Worm (Caenorhabditis elegans) whole organism, L3 larva: ENCODE data around the gene T19D7.5.

Experiments
- ama-1 ChIP-seq: fragments of 150-350 bp; optimal IDR thresholded peaks from 2 replicates; lab custom pipeline; 2018
- ceh-9 ChIP-seq: sonication (generic microtip); optimal IDR thresholded peaks from 2 replicates; lab custom pipeline; 2018; ENCODE audit warnings: missing biosample characterization, missing genetic modification characterization
- nhr-23 ChIP-seq: fragments of 150-350 bp; optimal IDR thresholded peaks from 2 replicates; lab custom pipeline; 2014; ENCODE audit warnings: missing biosample characterization, missing genetic modification reagents, missing genetic modification characterization
- pqm-1 ChIP-seq: fragments of 150-350 bp; optimal IDR thresholded peaks from 2 replicates; lab custom pipeline; 2017; ENCODE audit warnings: missing biosample characterization, missing genetic modification characterization, inconsistent platforms
- zag-1 ChIP-seq: fragments of 150-350 bp; optimal IDR thresholded peaks from 2 replicates; lab custom pipeline; 2014; ENCODE audit warnings: missing biosample characterization, missing genetic modification characterization

- TF ChIP-seq pqm-1 (tag; lab: Kevin White, UChicago) (no peak), nhr-23 (no peak), zag-1 (tag; lab: Kevin White, UChicago) (no peak), ama-1 (no peak), ceh-9 (tag; lab: Kevin White, UChicago) (no peak)
Measured at ce11 chrX:621190-621589, 44.8 kb downstream of the T19D7.5 start, which contains the start of gene unc-96.
